Worm (Caenorhabditis elegans): ENCODE measurements around the gene Y116F11B.14.

Y116F11B.14 gene

ce11 chrV:19907365-19907764 is 8.1 kb downstream of the Y116F11B.14 start, which contains the start of gene fars-2:
TSS of gene fars-2 (minus strand) at chrV:19907434.
- TF ChIP-seq tag-97 (GFP tag; IDR thresholded peaks at IDR 0.05) (no peak), spr-3 (GFP tag; optimal IDR thresholded peaks at IDR 0.05) (no peak), ceh-28 (tag; optimal IDR thresholded peaks at IDR 0.05) (peak; percentile 79), cey-2 (tag; optimal IDR thresholded peaks at IDR 0.05; ENCODE audit: borderline replicate concordance, insufficient read depth) (no peak), R02D3.7 (tag; optimal IDR thresholded peaks at IDR 0.05) (no peak)

ce11 chrV:19908854-19909253 is 9.6 kb downstream of the Y116F11B.14 start:
- TF ChIP-seq tra-1 (GFP tag; IDR thresholded peaks at IDR 0.05) (no peak), hif-1 (tag; optimal IDR thresholded peaks at IDR 0.05) (no peak), lin-13 (GFP tag; optimal IDR thresholded peaks at IDR 0.05) (no peak), F10B5.3 (tag; optimal IDR thresholded peaks at IDR 0.05) (no peak), zip-2 (tag; optimal IDR thresholded peaks at IDR 0.05) (no peak), skn-1 (tag; optimal IDR thresholded peaks at IDR 0.05) (no peak), ceh-62 (tag; optimal IDR thresholded peaks at IDR 0.05) (no peak), dpl-1 (GFP tag; optimal IDR thresholded peaks at IDR 0.05) (no peak), spr-1 (tag; optimal IDR thresholded peaks at IDR 0.05) (no peak), nhr-10 (tag; optimal IDR thresholded peaks at IDR 0.05) (no peak), dve-1 (tag; optimal IDR thresholded peaks at IDR 0.05; ENCODE audit: insufficient read depth) (no peak), hmg-1.1 (GFP tag; IDR thresholded peaks at IDR 0.05) (peak; percentile 42; the same call in 1 of the 2 replicates), set-16 (GFP tag; IDR thresholded peaks at IDR 0.05) (no peak), R02D3.7 (tag; optimal IDR thresholded peaks at IDR 0.05) (no peak), nhr-6 (tag; optimal IDR thresholded peaks at IDR 0.05) (no peak), mdl-1 (tag; optimal IDR thresholded peaks at IDR 0.05) (peak in 1 of 2 experiments; percentile 48), pha-4 (GFP tag; IDR thresholded peaks at IDR 0.05) (no peak), pha-4 (tag; optimal IDR thresholded peaks at IDR 0.05) (no peak), lim-7 (GFP tag; IDR thresholded peaks at IDR 0.05) (no peak), dmd-9 (GFP tag; IDR thresholded peaks at IDR 0.05) (no peak), daf-12 (tag; optimal IDR thresholded peaks at IDR 0.05) (no peak), unc-62 (GFP tag; optimal IDR thresholded peaks at IDR 0.05 in 1 of 2) (no peak), unc-62 (tag; optimal IDR thresholded peaks at IDR 0.05) (no peak), Y105C5A.15 (GFP tag; IDR thresholded peaks at IDR 0.05) (no peak), Y48G9A.11 (GFP tag; IDR thresholded peaks at IDR 0.05) (no peak), zip-11 (GFP tag; IDR thresholded peaks at IDR 0.05) (no peak), hlh-11 (tag; optimal IDR thresholded peaks at IDR 0.05) (no peak), nhr-102 (tag; optimal IDR thresholded peaks at IDR 0.05) (no peak), ceh-44 (GFP tag; IDR thresholded peaks at IDR 0.05) (no peak), daf-8 (GFP tag; IDR thresholded peaks at IDR 0.05) (no peak), spr-3 (GFP tag; optimal IDR thresholded peaks at IDR 0.05) (no peak), mdt-29 (GFP tag; IDR thresholded peaks at IDR 0.05) (no peak), vab-7 (GFP tag; IDR thresholded peaks at IDR 0.05) (no peak), nhr-25 (tag; optimal IDR thresholded peaks at IDR 0.05; ENCODE audit: borderline replicate concordance, insufficient read depth) (no peak), ctbp-1 (GFP tag; IDR thresholded peaks at IDR 0.05) (no peak), php-3 (GFP tag; IDR thresholded peaks at IDR 0.05) (no peak), mes-2 (tag; optimal IDR thresholded peaks at IDR 0.05; ENCODE audit: poor library complexity, severe bottlenecking) (peak; percentile 49), daf-19 (GFP tag; conservative IDR thresholded peaks at IDR 0.05) (no peak), lin-15B (tag; optimal IDR thresholded peaks at IDR 0.05) (no peak), F37D6.2 (tag; optimal IDR thresholded peaks at IDR 0.05) (no peak), mxl-3 (GFP tag; optimal IDR thresholded peaks at IDR 0.05) (peak; percentile 35), mxl-2 (GFP tag; conservative IDR thresholded peaks at IDR 0.05) (no peak), lsy-2 (tag; optimal IDR thresholded peaks at IDR 0.05) (peak in 1 of 2 experiments; percentile 35), mep-1 (tag; optimal IDR thresholded peaks at IDR 0.05) (no peak), ama-1 (optimal IDR thresholded peaks at IDR 0.05) (no peak), arid-1 (GFP tag; conservative IDR thresholded peaks at IDR 0.05) (no peak), ztf-11 (tag; optimal IDR thresholded peaks at IDR 0.05) (no peak)

Data from whole organism, L4 larva.